Fruit fly (Drosophila melanogaster): ENCODE results near the gene Vps15.

The Vps15 gene

DNA sequence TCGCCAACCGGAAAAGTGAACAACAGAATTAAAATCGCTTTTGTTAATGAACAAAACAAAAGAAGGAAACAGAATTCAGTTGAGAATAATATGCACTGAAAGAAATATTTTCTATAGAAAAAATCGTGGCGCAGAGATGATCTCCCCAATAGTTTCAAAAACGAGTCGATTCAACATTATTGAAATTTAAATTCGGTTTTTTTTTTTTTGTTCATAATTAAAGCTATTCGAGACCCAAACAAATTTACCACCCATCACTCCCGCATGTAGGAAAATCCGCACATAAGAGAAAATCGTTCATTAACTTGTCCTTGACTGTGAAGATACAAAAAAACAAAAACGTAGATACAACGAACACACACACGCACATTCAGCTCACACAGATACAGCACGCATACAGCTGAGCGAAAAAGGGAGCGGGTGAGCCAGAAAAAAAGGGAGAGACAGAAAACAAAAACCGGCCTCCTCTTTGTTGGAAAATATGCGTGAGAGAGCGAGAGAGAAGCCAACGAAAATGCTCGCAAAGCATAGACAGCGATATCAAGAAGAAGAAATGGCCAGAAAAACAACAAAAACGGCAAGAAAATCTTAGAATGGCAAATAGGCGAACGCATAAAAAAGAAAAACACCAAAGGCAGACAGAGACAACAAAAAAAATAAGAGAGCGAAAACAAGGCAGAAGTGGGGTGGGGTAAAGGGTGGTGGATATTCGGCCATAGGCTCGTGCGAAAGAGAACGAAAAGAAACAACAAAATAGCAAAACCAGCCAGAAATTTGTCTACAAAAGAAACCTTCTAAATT is 25.4 kb downstream of the Vps15 start (continued):
- peak; percentile 0 for TF ChIP-seq CG1602 (GFP tag; optimal IDR thresholded peaks at IDR 0.05)
- TF ChIP-seq Hsf (GFP tag; optimal IDR thresholded peaks at IDR 0.05): peak; percentile 48
- peak; percentile 3 for TF ChIP-seq sug (tag; optimal IDR thresholded peaks at IDR 0.05)
- peak; percentile 57 for TF ChIP-seq kni (GFP tag; optimal IDR thresholded peaks at IDR 0.05)
- peak; percentile 59 for TF ChIP-seq PHDP (tag; optimal IDR thresholded peaks at IDR 0.05)
- no peak for TF ChIP-seq aop (GFP tag; IDR thresholded peaks at IDR 0.05)
- no peak for TF ChIP-seq zfh1 (GFP tag; IDR thresholded peaks at IDR 0.05)
- peak; percentile 94 for TF ChIP-seq sqz (GFP tag; optimal IDR thresholded peaks at IDR 0.05)
- no peak for TF ChIP-seq Hr39 (optimal IDR thresholded peaks at IDR 0.05)
- no peak for TF ChIP-seq MESR4 (GFP tag; optimal IDR thresholded peaks at IDR 0.05)
- no peak for TF ChIP-seq bowl (GFP tag; IDR thresholded peaks at IDR 0.05)
- peak; percentile 18 for TF ChIP-seq Atf-2 (GFP tag; optimal IDR thresholded peaks at IDR 0.05)
- TF ChIP-seq CG14441 (GFP tag; IDR thresholded peaks at IDR 0.05): peak; percentile 45; the same call in 1 of the 2 replicates
- TF ChIP-seq Side (GFP tag; optimal IDR thresholded peaks at IDR 0.05): peak; percentile 32
- peak; percentile 18 for TF ChIP-seq CG6254 (GFP tag; optimal IDR thresholded peaks at IDR 0.05)
- no peak for TF ChIP-seq CG10431 (GFP tag; optimal IDR thresholded peaks at IDR 0.05)
- peak; percentile 6 for TF ChIP-seq CrebB (tag; optimal IDR thresholded peaks at IDR 0.05)
- TF ChIP-seq Jarid2 (GFP tag; optimal IDR thresholded peaks at IDR 0.05): no peak
- peak; percentile 2 for TF ChIP-seq repo (GFP tag; optimal IDR thresholded peaks at IDR 0.05)
- TF ChIP-seq zf30C (GFP tag; optimal IDR thresholded peaks at IDR 0.05): peak; percentile 46
- peak; percentile 44 for TF ChIP-seq tio (GFP tag; optimal IDR thresholded peaks at IDR 0.05)
- TF ChIP-seq CG4424 (GFP tag; optimal IDR thresholded peaks at IDR 0.05): peak; percentile 41
- TF ChIP-seq CG15269 (tag; optimal IDR thresholded peaks at IDR 0.05): peak; percentile 8
- peak; percentile 48; the same call in 1 of the 2 replicates for TF ChIP-seq unc-4 (GFP tag; IDR thresholded peaks at IDR 0.05; ENCODE audit: partially characterized antibody)
- 0 out of 3 replicates have a peak, but pooled peaks have one; percentile 30 for TF ChIP-seq CG17361 (GFP tag; IDR thresholded peaks at IDR 0.05)
- peak; percentile 24 for TF ChIP-seq bigmax (GFP tag; optimal IDR thresholded peaks at IDR 0.05)
- peak; percentile 52 for TF ChIP-seq zfh2 (GFP tag; optimal IDR thresholded peaks at IDR 0.05)
- TF ChIP-seq az2 (GFP tag; optimal IDR thresholded peaks at IDR 0.05): peak; percentile 16
- TF ChIP-seq CG42726 (GFP tag; IDR thresholded peaks at IDR 0.05; ENCODE audit: partially characterized antibody): 0 out of 2 replicates have a peak, but pooled peaks have one; percentile 16
- no peak for TF ChIP-seq CG12236 (GFP tag; optimal IDR thresholded peaks at IDR 0.05)
- no peak for TF ChIP-seq CG2202 (tag; optimal IDR thresholded peaks at IDR 0.05)
- TF ChIP-seq CG5953 (GFP tag; IDR thresholded peaks at IDR 0.05): no peak
- no peak for TF ChIP-seq pan (optimal IDR thresholded peaks at IDR 0.05)
- peak in 1 of 2 experiments; percentile 32 for TF ChIP-seq pan (GFP tag; optimal IDR thresholded peaks at IDR 0.05 in 1 of 2, IDR thresholded peaks at IDR 0.05 in 1 of 2)
- no peak for TF ChIP-seq z (GFP tag; IDR thresholded peaks at IDR 0.05)
- 0 out of 2 replicates have a peak, but pooled peaks have one; percentile 28 for TF ChIP-seq danr (GFP tag; IDR thresholded peaks at IDR 0.05)
- peak; percentile 58; the same call in 2 of the 3 replicates for TF ChIP-seq CG11695 (GFP tag; IDR thresholded peaks at IDR 0.05)
- peak; percentile 59; the same call in 1 of the 2 replicates for TF ChIP-seq seq (GFP tag; IDR thresholded peaks at IDR 0.05)
- TF ChIP-seq BEAF-32 (GFP tag; optimal IDR thresholded peaks at IDR 0.05): no peak
- TF ChIP-seq D19B (GFP tag; optimal IDR thresholded peaks at IDR 0.05): peak; percentile 49
- peak; percentile 49 for TF ChIP-seq Camta (GFP tag; optimal IDR thresholded peaks at IDR 0.05)
- TF ChIP-seq CG30403 (GFP tag; optimal IDR thresholded peaks at IDR 0.05): peak; percentile 43
- no peak for TF ChIP-seq CG13424 (tag; optimal IDR thresholded peaks at IDR 0.05)
- peak; percentile 59 for TF ChIP-seq Chrac-16 (GFP tag; optimal IDR thresholded peaks at IDR 0.05)
- no peak; the same call in 2 of the 3 replicates for TF ChIP-seq CG11456 (GFP tag; IDR thresholded peaks at IDR 0.05)
- no peak for TF ChIP-seq ssp (GFP tag; IDR thresholded peaks at IDR 0.05)
- peak; percentile 45 for TF ChIP-seq Meics (GFP tag; optimal IDR thresholded peaks at IDR 0.05)
- no peak for TF ChIP-seq phol (tag; optimal IDR thresholded peaks at IDR 0.05)
- peak; percentile 44 for TF ChIP-seq HmgZ (tag; optimal IDR thresholded peaks at IDR 0.05)

All from whole organism, embryonic.